Fruit fly (Drosophila melanogaster) whole organism, embryonic: ENCODE data around the gene cerv.

ENCODE experiments used
- Aef1 ChIP-seq: fragments of 200-800 bp; sonication (Bioruptor generic); IDR thresholded peaks from 3 replicates; pipeline ENCODE4 v1.3.6; 2022; ENCODE audit warnings: missing biosample characterization, missing genetic modification characterization
- Blimp-1 ChIP-seq: fragments of 200-800 bp; sonication (Bioruptor generic); optimal IDR thresholded peaks from 3 replicates; lab custom pipeline; 2018; ENCODE audit warnings: missing biosample characterization, missing genetic modification characterization, mild to moderate bottlenecking, moderate library complexity, missing genetic modification reagents
- CG11247 ChIP-seq: fragments of 200-800 bp; sonication (Bioruptor generic); IDR thresholded peaks from 2 replicates; pipeline ENCODE4 v1.3.6; 2022; ENCODE audit warnings: missing biosample characterization, missing genetic modification characterization
- CG12071 ChIP-seq: fragments of 200-800 bp; sonication (Bioruptor generic); optimal IDR thresholded peaks from 3 replicates; lab custom pipeline; 2018; ENCODE audit warnings: missing biosample characterization, mild to moderate bottlenecking, missing genetic modification characterization
- CG12104 ChIP-seq: fragments of 200-800 bp; sonication (Bioruptor generic); optimal IDR thresholded peaks from 3 replicates; lab custom pipeline; 2016; ENCODE audit warnings: missing biosample characterization, missing genetic modification characterization
- CG12769 ChIP-seq: fragments of 200-800 bp; sonication (Bioruptor generic); optimal IDR thresholded peaks from 2 replicates; lab custom pipeline; 2019; ENCODE audit warnings: missing biosample characterization, mild to moderate bottlenecking, missing genetic modification characterization, moderate library complexity
- CG13287 ChIP-seq: fragments of 200-800 bp; sonication (Bioruptor generic); IDR thresholded peaks from 2 replicates; pipeline ENCODE4 v1.3.6; 2022; ENCODE audit warnings: missing biosample characterization, missing genetic modification characterization; ENCODE audit not compliant: partially characterized antibody
- CG13424 ChIP-seq: fragments of 200-800 bp; sonication (Bioruptor generic); optimal IDR thresholded peaks from 2 replicates; lab custom pipeline; 2019; ENCODE audit warnings: missing biosample characterization, mild to moderate bottlenecking, missing genetic modification characterization, moderate library complexity
- CG13624 ChIP-seq: fragments of 200-800 bp; sonication (Bioruptor generic); optimal IDR thresholded peaks from 2 replicates; lab custom pipeline; 2016; ENCODE audit warnings: missing biosample characterization, missing genetic modification characterization
- CG15514 ChIP-seq: fragments of 200-800 bp; sonication (Bioruptor generic); optimal IDR thresholded peaks from 3 replicates; lab custom pipeline; 2017; ENCODE audit warnings: missing biosample characterization, missing genetic modification characterization, mild to moderate bottlenecking, moderate library complexity, missing genetic modification reagents
- CG15696 ChIP-seq: fragments of 200-800 bp; sonication (Bioruptor generic); optimal IDR thresholded peaks from 2 replicates; lab custom pipeline; 2019; ENCODE audit warnings: missing biosample characterization, mild to moderate bottlenecking, missing genetic modification characterization, moderate library complexity
- CG17568 ChIP-seq: fragments of 200-800 bp; sonication (Bioruptor generic); optimal IDR thresholded peaks from 2 replicates; lab custom pipeline; 2018; ENCODE audit warnings: missing biosample characterization, mild to moderate bottlenecking, missing genetic modification characterization, moderate library complexity
- CG18764 ChIP-seq: fragments of 200-800 bp; sonication (Bioruptor generic); optimal IDR thresholded peaks from 3 replicates; lab custom pipeline; 2016; ENCODE audit warnings: missing biosample characterization, missing genetic modification characterization
- CG2712 ChIP-seq: fragments of 200-800 bp; optimal IDR thresholded peaks from 3 replicates; lab custom pipeline; 2019; ENCODE audit warnings: missing biosample characterization, mild to moderate bottlenecking, missing genetic modification characterization, moderate library complexity
- CG30431 ChIP-seq: fragments of 200-800 bp; sonication (Bioruptor generic); optimal IDR thresholded peaks from 2 replicates; lab custom pipeline; 2017; ENCODE audit warnings: missing biosample characterization, missing genetic modification characterization
- CG3407 ChIP-seq: fragments of 200-800 bp; sonication (Bioruptor generic); optimal IDR thresholded peaks from 2 replicates; lab custom pipeline; 2018; ENCODE audit warnings: missing biosample characterization, mild to moderate bottlenecking, missing genetic modification characterization
- CG4328 ChIP-seq: fragments of 200-800 bp; sonication (Bioruptor generic); optimal IDR thresholded peaks from 3 replicates; lab custom pipeline; 2017; ENCODE audit warnings: missing biosample characterization, missing genetic modification reagents, missing genetic modification characterization
- CG7839 ChIP-seq: fragments of 200-800 bp; sonication (Bioruptor generic); optimal IDR thresholded peaks from 3 replicates; lab custom pipeline; 2018; ENCODE audit warnings: missing biosample characterization, mild to moderate bottlenecking, missing genetic modification characterization, moderate library complexity
- CG9817 ChIP-seq: fragments of 200-800 bp; sonication (Bioruptor generic); optimal IDR thresholded peaks from 2 replicates; lab custom pipeline; 2018; ENCODE audit warnings: missing biosample characterization, mild to moderate bottlenecking, missing genetic modification characterization, moderate library complexity
- CoRest ChIP-seq: fragments of 200-800 bp; sonication (Bioruptor generic); optimal IDR thresholded peaks from 3 replicates; lab custom pipeline; 2018; ENCODE audit warnings: missing biosample characterization, mild to moderate bottlenecking, missing genetic modification characterization, moderate library complexity
- Fer2 ChIP-seq: fragments of 200-800 bp; sonication (Bioruptor generic); optimal IDR thresholded peaks from 2 replicates; lab custom pipeline; 2018; ENCODE audit warnings: missing biosample characterization, mild to moderate bottlenecking, missing genetic modification characterization, moderate library complexity
- H15 ChIP-seq: fragments of 200-800 bp; sonication (Bioruptor generic); IDR thresholded peaks from 3 replicates; pipeline ENCODE4 v1.3.6; 2022; ENCODE audit warnings: missing biosample characterization, missing genetic modification characterization
- Hr78 ChIP-seq, 2 experiments: fragments of 200-800 bp in 1 of 2; fragments of >200 bp in 1 of 2; sonication (Bioruptor generic) in 1 of 2; optimal IDR thresholded peaks; 2 replicates each; lab custom pipeline; 2017 to 2019; ENCODE audit warnings: missing biosample characterization in 2 of 2, missing genetic modification characterization in 2 of 2, mild to moderate bottlenecking in 1 of 2, moderate library complexity in 1 of 2
- Mad ChIP-seq: fragments of 200-800 bp; sonication (Bioruptor generic); optimal IDR thresholded peaks from 2 replicates; lab custom pipeline; 2016; ENCODE audit warnings: missing biosample characterization, missing genetic modification characterization
- Max ChIP-seq: fragments of 200-800 bp; sonication (Bioruptor generic); optimal IDR thresholded peaks from 2 replicates; lab custom pipeline; 2016; ENCODE audit warnings: missing biosample characterization, mild to moderate bottlenecking, missing genetic modification characterization
- Mrtf ChIP-seq: fragments of 200-800 bp; sonication (Bioruptor generic); IDR thresholded peaks from 3 replicates; pipeline ENCODE4 v1.3.6; 2022; ENCODE audit warnings: missing biosample characterization, missing genetic modification characterization
- NK7.1 ChIP-seq: fragments of 200-800 bp; sonication (Bioruptor generic); optimal IDR thresholded peaks from 3 replicates; lab custom pipeline; 2016; ENCODE audit warnings: missing biosample characterization, missing genetic modification characterization
- Nf-YC ChIP-seq: fragments of 200-800 bp; optimal IDR thresholded peaks from 3 replicates; lab custom pipeline; 2019; ENCODE audit warnings: missing biosample characterization, mild to moderate bottlenecking, missing genetic modification characterization, moderate library complexity
- Rfx ChIP-seq: fragments of 200-800 bp; sonication (Bioruptor generic); IDR thresholded peaks from 2 replicates; pipeline ENCODE4 v1.3.6; 2022; ENCODE audit warnings: missing biosample characterization, missing genetic modification characterization
- al ChIP-seq: fragments of 200-800 bp; sonication (Bioruptor generic); IDR thresholded peaks from 2 replicates; pipeline ENCODE4 v1.3.6; 2022; ENCODE audit warnings: missing biosample characterization, missing genetic modification characterization
- cad ChIP-seq: fragments of >200 bp; optimal IDR thresholded peaks from 2 replicates; lab custom pipeline; 2017; ENCODE audit warnings: missing biosample characterization, missing genetic modification characterization
- chm ChIP-seq: fragments of 200-800 bp; sonication (Bioruptor generic); IDR thresholded peaks from 2 replicates; pipeline ENCODE4 v1.3.6; 2022; ENCODE audit warnings: missing biosample characterization, missing genetic modification characterization
- ci ChIP-seq: fragments of 200-800 bp; sonication (Bioruptor generic); IDR thresholded peaks from 3 replicates; pipeline ENCODE4 v1.3.6; 2022; ENCODE audit warnings: missing biosample characterization, missing genetic modification characterization
- danr ChIP-seq: fragments of 200-800 bp; sonication (Bioruptor generic); IDR thresholded peaks from 2 replicates; pipeline ENCODE4 v1.3.6; 2022; ENCODE audit warnings: missing biosample characterization, missing genetic modification characterization
- dimm ChIP-seq: fragments of 200-800 bp; sonication (Bioruptor generic); IDR thresholded peaks from 2 replicates; pipeline ENCODE4 v1.3.6; 2022; ENCODE audit warnings: missing biosample characterization, missing genetic modification characterization
- exex ChIP-seq: fragments of 200-800 bp; sonication (Bioruptor generic); optimal IDR thresholded peaks from 4 replicates; lab custom pipeline; 2018; ENCODE audit warnings: missing biosample characterization, mild to moderate bottlenecking, missing genetic modification characterization, moderate library complexity
- gsb-n ChIP-seq: fragments of 200-800 bp; sonication (Bioruptor generic); optimal IDR thresholded peaks from 3 replicates; lab custom pipeline; 2018; ENCODE audit warnings: missing biosample characterization, mild to moderate bottlenecking, missing genetic modification characterization
- hbn ChIP-seq: fragments of 200-800 bp; sonication (Bioruptor generic); IDR thresholded peaks from 2 replicates; pipeline ENCODE4 v1.3.6; 2022; ENCODE audit warnings: missing biosample characterization, missing genetic modification characterization; ENCODE audit not compliant: partially characterized antibody
- maf-S ChIP-seq: fragments of 200-800 bp; sonication (Bioruptor generic); optimal IDR thresholded peaks from 2 replicates; lab custom pipeline; 2016; ENCODE audit warnings: missing biosample characterization, missing genetic modification characterization
- pb ChIP-seq: fragments of 200-800 bp; sonication (Bioruptor generic); optimal IDR thresholded peaks from 3 replicates; lab custom pipeline; 2016; ENCODE audit warnings: missing biosample characterization, missing genetic modification characterization
- pnt ChIP-seq: fragments of 200-800 bp; sonication (Bioruptor generic); optimal IDR thresholded peaks from 3 replicates; lab custom pipeline; 2016; ENCODE audit warnings: missing biosample characterization, missing genetic modification characterization
- scrt ChIP-seq: fragments of 200-800 bp; sonication (Bioruptor generic); optimal IDR thresholded peaks from 2 replicates; lab custom pipeline; 2018; ENCODE audit warnings: missing biosample characterization, mild to moderate bottlenecking, missing genetic modification characterization, moderate library complexity
- shn ChIP-seq: fragments of 200-800 bp; sonication (Bioruptor generic); optimal IDR thresholded peaks from 3 replicates; lab custom pipeline; 2016; ENCODE audit warnings: missing biosample characterization, missing genetic modification characterization
- stc ChIP-seq: fragments of 200-800 bp; sonication (Bioruptor generic); IDR thresholded peaks from 2 replicates; pipeline ENCODE4 v1.3.6; 2022; ENCODE audit warnings: missing biosample characterization, missing genetic modification characterization
- tio ChIP-seq: fragments of 200-800 bp; sonication (Bioruptor generic); optimal IDR thresholded peaks from 2 replicates; lab custom pipeline; 2017; ENCODE audit warnings: missing biosample characterization, missing genetic modification characterization, inconsistent platforms
- trem ChIP-seq: fragments of 200-800 bp; optimal IDR thresholded peaks from 3 replicates; lab custom pipeline; 2019; ENCODE audit warnings: missing biosample characterization, mild to moderate bottlenecking, missing genetic modification characterization, moderate library complexity
- ttk ChIP-seq: fragments of 200-800 bp; sonication (Bioruptor generic); IDR thresholded peaks from 2 replicates; pipeline ENCODE4 v2.1.2; 2022; ENCODE audit warnings: missing biosample characterization, missing genetic modification characterization
- tx ChIP-seq: fragments of 200-800 bp; sonication (Bioruptor generic); optimal IDR thresholded peaks from 2 replicates; lab custom pipeline; 2016; ENCODE audit warnings: missing biosample characterization, missing genetic modification characterization
- vnd ChIP-seq: fragments of 200-800 bp; sonication (Bioruptor generic); IDR thresholded peaks from 3 replicates; pipeline ENCODE4 v1.3.6; 2022; ENCODE audit warnings: missing biosample characterization, missing genetic modification characterization; ENCODE audit not compliant: partially characterized antibody
- wdn ChIP-seq: fragments of 200-800 bp; sonication (Bioruptor generic); IDR thresholded peaks from 2 replicates; pipeline ENCODE4 v1.3.6; 2022; ENCODE audit warnings: missing biosample characterization, missing genetic modification characterization

Gene cerv

dm6 chrX:15599697-15600096 is 21.7 kb upstream of the cerv start (continued):
- peak; percentile 45; the same call in 1 of the 2 replicates for TF ChIP-seq ttk (GFP tag; lab: Robert Waterston, UW)
- peak; percentile 19 for TF ChIP-seq tx
- no peak for TF ChIP-seq pb (GFP tag; lab: Kevin White, UChicago)
- TF ChIP-seq Fer2 (tag; lab: Kevin White, UChicago), result no peak
- peak; percentile 25 for TF ChIP-seq Nf-YC (tag; lab: Kevin White, UChicago)
- TF ChIP-seq Blimp-1 (GFP tag; lab: Kevin White, UChicago), result peak; percentile 50
- TF ChIP-seq CG9817 (tag; lab: Kevin White, UChicago), result peak; percentile 65
- peak; percentile 62 for TF ChIP-seq stc (GFP tag; lab: Robert Waterston, UW)
- peak; percentile 53 for TF ChIP-seq CG13624 (GFP tag; lab: Kevin White, UChicago)
- TF ChIP-seq shn (GFP tag; lab: Kevin White, UChicago), result peak; percentile 26
- TF ChIP-seq Max (GFP tag; lab: Kevin White, UChicago), result peak; percentile 11
- 0 out of 3 replicates have a peak, but pooled peaks have one; percentile 35 for TF ChIP-seq H15 (GFP tag; lab: Robert Waterston, UW)
- TF ChIP-seq vnd (GFP tag; lab: Robert Waterston, UW), result no peak
- peak; percentile 59 for TF ChIP-seq Aef1
- TF ChIP-seq CG11247 (GFP tag; lab: Robert Waterston, UW), result 0 out of 2 replicates have a peak, but pooled peaks have one; percentile 39
- peak; percentile 26; the same call in 1 of the 2 replicates for TF ChIP-seq danr (GFP tag; lab: Robert Waterston, UW)
- peak; percentile 52 for TF ChIP-seq NK7.1 (GFP tag; lab: Kevin White, UChicago)
- peak; percentile 77 for TF ChIP-seq CG12769 (tag; lab: Kevin White, UChicago)
- peak in 1 of 2 experiments; percentile 4 for TF ChIP-seq Hr78 (GFP tag; optimal IDR thresholded peaks at IDR 0.05; lab: Kevin White, UChicago)
- no peak for TF ChIP-seq CG17568
- TF ChIP-seq pnt (GFP tag; lab: Kevin White, UChicago), result peak; percentile 44
- TF ChIP-seq wdn (GFP tag; lab: Robert Waterston, UW), result peak; percentile 35; the same call in 1 of the 2 replicates
- TF ChIP-seq CG30431, result peak; percentile 27
- TF ChIP-seq tio (GFP tag; lab: Kevin White, UChicago), result peak; percentile 2
- TF ChIP-seq dimm (GFP tag; lab: Robert Waterston, UW), result no peak
- no peak for TF ChIP-seq exex (tag; lab: Kevin White, UChicago)
- TF ChIP-seq Mad (GFP tag; lab: Kevin White, UChicago), result no peak
- TF ChIP-seq CG18764 (GFP tag; lab: Kevin White, UChicago), result peak; percentile 6
- no peak for TF ChIP-seq CG13287 (GFP tag; lab: Robert Waterston, UW)
- TF ChIP-seq chm (GFP tag; lab: Robert Waterston, UW), result no peak
- TF ChIP-seq CG15696 (tag; lab: Kevin White, UChicago), result no peak
- peak; percentile 55 for TF ChIP-seq CG12071
- no peak for TF ChIP-seq CG4328 (GFP tag; lab: Kevin White, UChicago)
- peak; percentile 74; the same call in 2 of the 3 replicates for TF ChIP-seq ci
- TF ChIP-seq Rfx (GFP tag; lab: Robert Waterston, UW), result peak; percentile 75
- peak; percentile 77 for TF ChIP-seq CG7839 (tag; lab: Kevin White, UChicago)
- TF ChIP-seq Mrtf (GFP tag; lab: Robert Waterston, UW), result peak; percentile 62; the same call in 2 of the 3 replicates
- TF ChIP-seq scrt (GFP tag; lab: Kevin White, UChicago), result peak; percentile 37
- peak; percentile 30 for TF ChIP-seq CG15514 (GFP tag; lab: Kevin White, UChicago)
- no peak for TF ChIP-seq gsb-n (tag; lab: Kevin White, UChicago)
- no peak for TF ChIP-seq cad (GFP tag; lab: Kevin White, UChicago)
- peak; percentile 66 for TF ChIP-seq CoRest
- no peak for TF ChIP-seq trem (tag; lab: Kevin White, UChicago)
- TF ChIP-seq CG13424 (tag; lab: Kevin White, UChicago), result peak; percentile 66
- TF ChIP-seq CG12104 (GFP tag; lab: Kevin White, UChicago), result no peak
- TF ChIP-seq al (GFP tag; lab: Robert Waterston, UW), result no peak
- no peak for TF ChIP-seq CG3407 (GFP tag; lab: Kevin White, UChicago)
- peak; percentile 34 for TF ChIP-seq maf-S (GFP tag; lab: Kevin White, UChicago)
- peak; percentile 46 for TF ChIP-seq CG2712
- TF ChIP-seq hbn, result no peak
